Worm (Caenorhabditis elegans): ENCODE measurements around the gene rgs-2.
A peak's percentile ranks its signal among the peaks of the same experiment; 100 is the strongest.

Gene rgs-2

ce11 chrX:12691306-12691705 lies 21.1 kb upstream of the rgs-2 start, which contains the start of gene ugt-50:
Gene ugt-50, plus strand, starts transcription at chrX:12691573.
- no peak for TF ChIP-seq nhr-12 (tag; optimal IDR thresholded peaks at IDR 0.05)
- TF ChIP-seq efl-1 (optimal IDR thresholded peaks at IDR 0.05) = peak in 1 of 2 experiments; percentile 4
- no peak for TF ChIP-seq efl-1 (GFP tag; optimal IDR thresholded peaks at IDR 0.05 in 1 of 2)
- no peak for TF ChIP-seq mef-2 (tag; optimal IDR thresholded peaks at IDR 0.05)
- TF ChIP-seq tbx-2 (tag; optimal IDR thresholded peaks at IDR 0.05) = no peak
- peak; percentile 68 for TF ChIP-seq nhr-71 (tag; optimal IDR thresholded peaks at IDR 0.05)
- TF ChIP-seq ceh-63 (GFP tag; optimal IDR thresholded peaks at IDR 0.05) = no peak
- no peak for TF ChIP-seq vab-15 (tag; optimal IDR thresholded peaks at IDR 0.05)
- TF ChIP-seq snu-23 (GFP tag; optimal IDR thresholded peaks at IDR 0.05) = peak; percentile 28
- peak; percentile 87 for TF ChIP-seq elt-2 (tag; optimal IDR thresholded peaks at IDR 0.05)
- TF ChIP-seq pqm-1 (tag; optimal IDR thresholded peaks at IDR 0.05) = peak; percentile 16
- peak in 1 of 6 experiments; percentile 24 for TF ChIP-seq elt-3 (tag; optimal IDR thresholded peaks at IDR 0.05)
- peak in 1 of 3 experiments; percentile 1 for TF ChIP-seq dpl-1 (GFP tag; optimal IDR thresholded peaks at IDR 0.05)
- TF ChIP-seq nhr-20 (tag; optimal IDR thresholded peaks at IDR 0.05) = peak; percentile 66
- TF ChIP-seq nhr-19 (GFP tag; conservative IDR thresholded peaks at IDR 0.05) = 0 out of 2 replicates have a peak, but pooled peaks have one; percentile 10
- no peak for TF ChIP-seq C04F5.9 (tag; optimal IDR thresholded peaks at IDR 0.05)
- peak; percentile 40 for TF ChIP-seq nhr-90 (tag; optimal IDR thresholded peaks at IDR 0.05; ENCODE audit: poor library complexity)
- peak in 1 of 2 experiments; percentile 39 for TF ChIP-seq lin-35 (GFP tag; optimal IDR thresholded peaks at IDR 0.05)
- no peak for TF ChIP-seq jun-1 (tag; optimal IDR thresholded peaks at IDR 0.05)
- TF ChIP-seq nhr-85 (tag) = peak; percentile 63
- no peak for TF ChIP-seq lin-13 (GFP tag; optimal IDR thresholded peaks at IDR 0.05)
- no peak for TF ChIP-seq rnt-1 (tag; optimal IDR thresholded peaks at IDR 0.05)
- TF ChIP-seq ceh-82 (tag; optimal IDR thresholded peaks at IDR 0.05) = no peak

- TF ChIP-seq lin-13 (GFP tag; optimal IDR thresholded peaks at IDR 0.05) (no peak), pag-3 (tag; optimal IDR thresholded peaks at IDR 0.05; ENCODE audit: borderline replicate concordance, insufficient read depth) (no peak), unc-130 (tag; optimal IDR thresholded peaks at IDR 0.05) (no peak), isw-1 (GFP tag; IDR thresholded peaks at IDR 0.05) (0 out of 2 replicates have a peak, but pooled peaks have one; percentile 10), mdl-1 (tag; optimal IDR thresholded peaks at IDR 0.05) (no peak), swsn-7 (tag; optimal IDR thresholded peaks at IDR 0.05) (peak; percentile 19), rnt-1 (tag; optimal IDR thresholded peaks at IDR 0.05) (no peak), ztf-11 (tag; optimal IDR thresholded peaks at IDR 0.05) (peak in 1 of 2 experiments; percentile 49), snu-23 (GFP tag; optimal IDR thresholded peaks at IDR 0.05) (no peak), ces-1 (GFP tag; optimal IDR thresholded peaks at IDR 0.05) (no peak), elt-2 (tag; optimal IDR thresholded peaks at IDR 0.05) (no peak), irx-1 (tag; optimal IDR thresholded peaks at IDR 0.05) (no peak), fkh-8 (tag; optimal IDR thresholded peaks at IDR 0.05) (peak; percentile 13), sup-37 (GFP tag; optimal IDR thresholded peaks at IDR 0.05) (no peak), ama-1 (optimal IDR thresholded peaks at IDR 0.05) (peak; percentile 8), efl-3 (GFP tag; optimal IDR thresholded peaks at IDR 0.05) (no peak), blmp-1 (tag; optimal IDR thresholded peaks at IDR 0.05) (no peak), nhr-47 (tag; optimal IDR thresholded peaks at IDR 0.05) (no peak), fkh-4 (tag; optimal IDR thresholded peaks at IDR 0.05; ENCODE audit: borderline replicate concordance) (no peak), lin-14 (GFP tag; optimal IDR thresholded peaks at IDR 0.05) (peak; percentile 39), fkh-10 (GFP tag; optimal IDR thresholded peaks at IDR 0.05) (peak; percentile 63), aly-2 (tag; optimal IDR thresholded peaks at IDR 0.05) (no peak), ztf-4 (tag; optimal IDR thresholded peaks at IDR 0.05) (no peak), snpc-4 (tag; optimal IDR thresholded peaks at IDR 0.05) (no peak), elt-3 (tag; optimal IDR thresholded peaks at IDR 0.05) (no peak), efl-1 (optimal IDR thresholded peaks at IDR 0.05) (no peak), efl-1 (GFP tag; optimal IDR thresholded peaks at IDR 0.05 in 1 of 2) (no peak), unc-98 (GFP tag; IDR thresholded peaks at IDR 0.05) (no peak), nhr-84 (tag; optimal IDR thresholded peaks at IDR 0.05) (no peak)
These were observed 20.6 kb upstream of the rgs-2 start for ce11 chrX:12691740-12692383.
